Fruit fly (Drosophila melanogaster) S2 (cell line): ENCODE results near the gene AstA-R1.

Experiments
- CG8478 ChIP-seq: fragments of >200 bp; optimal IDR thresholded peaks from 2 replicates; lab custom pipeline; 2018
- CTCF ChIP-seq, 2 experiments: fragments of >200 bp; optimal IDR thresholded peaks; 2 replicates each; lab custom pipeline; 2018

DNA sequence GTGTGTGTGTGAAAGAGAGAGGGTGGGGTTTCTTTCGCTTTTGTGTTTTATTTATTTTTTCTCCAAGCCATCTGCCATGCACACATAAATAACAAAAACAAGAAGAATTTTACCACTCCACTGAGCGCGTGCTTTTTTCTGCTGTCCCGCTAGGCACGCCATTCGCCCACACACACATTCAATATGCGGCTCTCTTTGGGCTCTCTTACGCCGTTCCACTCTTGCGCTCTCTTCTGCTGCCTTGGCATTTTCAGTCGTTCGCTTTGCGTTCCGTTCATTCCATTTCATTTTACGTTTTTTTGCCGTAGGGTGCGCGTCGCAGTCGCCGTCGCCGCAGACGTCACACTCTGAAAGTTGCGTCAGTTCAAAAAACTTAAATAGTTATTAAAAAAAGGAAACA is 114.7 kb downstream of the AstA-R1 start:
- no peak for TF ChIP-seq CG8478 (lab: Kevin White, UChicago)
- no peak for TF ChIP-seq CTCF (optimal IDR thresholded peaks at IDR 0.05; lab: Kevin White, UChicago)
